Worm (Caenorhabditis elegans): Measurements from ENCODE around the gene efn-4.

DNA sequence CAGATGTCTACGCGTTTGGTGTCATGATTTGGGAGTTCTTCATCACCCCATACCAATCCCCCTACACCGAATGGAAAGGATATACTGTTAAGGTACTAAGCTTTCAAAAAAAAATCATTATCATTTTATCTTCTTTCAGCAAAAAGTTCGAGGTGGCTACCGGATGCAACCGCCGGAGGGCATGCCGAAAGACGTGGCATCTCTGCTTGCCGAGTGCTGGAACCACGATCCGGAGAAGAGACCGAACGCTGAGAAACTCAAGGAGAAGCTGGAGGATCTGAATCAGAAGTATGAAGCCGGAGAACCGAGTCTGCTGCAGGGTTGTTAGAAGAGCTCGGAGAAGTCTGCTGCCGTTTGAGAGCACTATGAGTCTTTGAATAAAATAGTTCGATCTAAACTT lies 35.8 kb downstream of the efn-4 start:
- no peak for TF ChIP-seq pag-3 (tag; optimal IDR thresholded peaks at IDR 0.05; ENCODE audit: borderline replicate concordance)
- no peak for TF ChIP-seq pqm-1 (tag; optimal IDR thresholded peaks at IDR 0.05)
- no peak for TF ChIP-seq ama-1 (optimal IDR thresholded peaks at IDR 0.05)
- TF ChIP-seq lin-11 (tag; optimal IDR thresholded peaks at IDR 0.05), result no peak
- no peak for TF ChIP-seq ahr-1 (tag; optimal IDR thresholded peaks at IDR 0.05)
- no peak for TF ChIP-seq nhr-11 (tag; optimal IDR thresholded peaks at IDR 0.05)
- no peak for TF ChIP-seq ceh-6 (GFP tag; optimal IDR thresholded peaks at IDR 0.05)
- TF ChIP-seq pha-4 (tag; optimal IDR thresholded peaks at IDR 0.05), result no peak
